Fruit fly (Drosophila melanogaster) Kc167 (cell line): ENCODE results near the gene spz3.

Source experiments
- Myc ChIP-seq: fragments of >200 bp; optimal IDR thresholded peaks from 2 replicates; lab custom pipeline; 2017; ENCODE audit warnings: missing external identifiers
- Sin3A ChIP-seq: fragments of >200 bp; optimal IDR thresholded peaks from 2 replicates; lab custom pipeline; 2018; ENCODE audit warnings: missing external identifiers
- h ChIP-seq: fragments of >200 bp; optimal IDR thresholded peaks from 3 replicates; lab custom pipeline; 2018; ENCODE audit warnings: missing external identifiers
- insv ChIP-seq: fragments of >200 bp; optimal IDR thresholded peaks from 3 replicates; lab custom pipeline; 2018; ENCODE audit warnings: missing external identifiers
- psq ChIP-seq: fragments of >200 bp; optimal IDR thresholded peaks from 2 replicates; lab custom pipeline; 2017; ENCODE audit warnings: missing external identifiers
- ttk ChIP-seq: sonication (Bioruptor generic); optimal IDR thresholded peaks from 2 replicates; lab custom pipeline; 2017; ENCODE audit warnings: missing external identifiers

Gene spz3

dm6 chr2L:7855108-7855507 lies 24.2 kb downstream of the spz3 start, which contains the start of gene CG14535:
Gene CG14535, minus strand, starts transcription at chr2L:7855475.
- TF ChIP-seq h, result no peak
- no peak for TF ChIP-seq insv (lab: Kevin White, UChicago)

DNA sequence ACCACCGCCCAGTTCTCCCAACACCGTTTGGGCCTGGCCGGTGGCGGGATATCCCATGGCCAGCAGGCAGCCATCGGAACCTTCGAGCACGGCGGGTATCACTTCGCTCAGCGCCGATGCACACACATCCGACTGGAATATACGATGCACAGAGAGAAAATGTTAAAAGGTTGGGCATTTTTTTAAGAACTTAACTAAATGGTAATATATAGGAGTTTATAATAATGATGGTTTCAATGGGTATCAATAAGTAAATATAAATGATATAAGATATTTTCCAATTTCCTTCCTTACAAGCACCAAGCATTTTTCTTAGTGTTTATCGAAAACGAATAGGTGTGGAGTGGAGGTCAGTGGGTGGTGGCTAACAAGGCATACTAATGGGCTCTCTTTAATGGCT lies 27.7 kb downstream of the spz3 start:
- no peak for TF ChIP-seq ttk (lab: Kevin White, UChicago)
- no peak for TF ChIP-seq psq (lab: Kevin White, UChicago)
- no peak for TF ChIP-seq insv (lab: Kevin White, UChicago)
- TF ChIP-seq Sin3A (lab: Kevin White, UChicago), result no peak
- TF ChIP-seq h, result no peak
- TF ChIP-seq Myc, result no peak

DNA sequence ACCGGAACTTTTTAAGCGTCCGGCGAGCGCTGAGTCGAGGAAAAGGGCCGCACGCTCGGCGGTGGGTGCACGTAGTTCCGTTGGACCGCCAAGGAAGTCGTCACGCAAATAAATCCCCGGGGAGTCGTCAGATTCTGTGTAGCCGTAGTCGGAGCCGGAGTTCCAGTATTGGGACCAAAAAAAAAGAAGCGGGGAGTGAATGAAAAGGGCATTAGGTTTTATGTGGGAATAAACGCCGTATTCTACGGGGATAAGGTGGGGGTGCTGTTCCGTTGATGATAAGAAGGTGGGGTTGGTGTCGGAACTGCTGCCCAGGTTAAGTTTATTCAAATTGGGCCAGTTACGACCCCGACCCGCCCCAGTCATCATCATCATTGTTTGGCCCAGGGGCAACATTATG lies 28.9 kb downstream of the spz3 start:
- TF ChIP-seq insv (lab: Kevin White, UChicago) (no peak), Sin3A (lab: Kevin White, UChicago) (no peak)

dm6 chr2L:7849472-7849871 lies 29.9 kb downstream of the spz3 start:
- no peak for TF ChIP-seq Myc

- TF ChIP-seq h (no peak), Myc (no peak), ttk (lab: Kevin White, UChicago) (no peak), insv (lab: Kevin White, UChicago) (no peak), psq (lab: Kevin White, UChicago) (no peak), Sin3A (lab: Kevin White, UChicago) (no peak)
Measured at dm6 chr2L:7841244-7841643, 38.1 kb downstream of the spz3 start.

dm6 chr2L:7840152-7840551 lies 39.2 kb downstream of the spz3 start, which contains the start of gene CG14537:
Gene CG14537, plus strand, starts transcription at chr2L:7840452.
- TF ChIP-seq h (no peak), psq (lab: Kevin White, UChicago) (no peak), Myc (no peak), ttk (lab: Kevin White, UChicago) (no peak), insv (lab: Kevin White, UChicago) (no peak), Sin3A (lab: Kevin White, UChicago) (no peak)

DNA sequence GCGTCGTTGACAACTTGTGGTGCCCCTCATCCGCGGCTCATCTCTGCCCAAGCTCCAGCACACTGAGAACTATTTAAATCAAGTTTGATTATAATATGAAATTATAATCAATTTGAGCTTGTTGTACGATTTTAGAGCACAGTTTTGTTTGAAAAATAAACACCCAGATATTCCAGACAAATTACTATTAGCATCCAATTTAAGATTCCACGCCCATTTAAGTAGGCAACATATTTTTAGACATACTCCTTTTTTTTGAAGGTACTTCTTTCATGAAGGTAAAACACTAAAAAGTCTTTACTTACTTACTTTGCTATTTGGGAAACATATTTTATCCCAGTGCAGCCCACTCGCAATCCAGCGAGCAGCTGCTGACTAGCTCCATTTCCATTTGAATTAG lies 41.3 kb downstream of the spz3 start:
- TF ChIP-seq psq (lab: Kevin White, UChicago) (no peak), Sin3A (lab: Kevin White, UChicago) (no peak), insv (lab: Kevin White, UChicago) (no peak), ttk (lab: Kevin White, UChicago) (no peak), h (no peak), Myc (no peak)

DNA sequence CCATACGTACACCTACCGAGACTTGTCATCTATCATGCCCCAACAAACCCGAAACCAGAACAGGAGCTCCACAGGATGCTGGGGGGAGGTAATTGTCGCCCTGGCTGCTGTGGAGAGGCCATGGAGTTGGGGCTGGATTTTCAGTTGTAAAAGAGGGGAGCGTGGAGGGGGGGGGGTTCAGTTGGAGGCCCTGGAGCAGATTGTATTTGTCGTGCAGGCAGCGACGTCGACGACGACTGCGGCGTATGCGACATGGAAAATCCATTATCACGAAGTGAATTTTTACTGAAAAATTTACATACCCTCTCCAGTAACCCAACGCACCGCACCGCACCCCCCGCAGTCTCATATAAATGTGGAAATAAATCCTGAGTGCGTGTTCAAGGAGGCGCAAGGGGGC lies 45.7 kb downstream of the spz3 start:
- TF ChIP-seq h (no peak), Myc (no peak), psq (lab: Kevin White, UChicago) (no peak), ttk (lab: Kevin White, UChicago) (no peak), Sin3A (lab: Kevin White, UChicago) (no peak), insv (lab: Kevin White, UChicago) (no peak)

dm6 chr2L:7833238-7833637 lies 46.1 kb downstream of the spz3 start:
- TF ChIP-seq h (no peak), ttk (lab: Kevin White, UChicago) (no peak), Sin3A (lab: Kevin White, UChicago) (no peak), psq (lab: Kevin White, UChicago) (no peak), Myc (no peak), insv (lab: Kevin White, UChicago) (no peak)

- no peak for TF ChIP-seq Myc
Measured at dm6 chr2L:7828901-7829300, 50.5 kb downstream of the spz3 start.

DNA sequence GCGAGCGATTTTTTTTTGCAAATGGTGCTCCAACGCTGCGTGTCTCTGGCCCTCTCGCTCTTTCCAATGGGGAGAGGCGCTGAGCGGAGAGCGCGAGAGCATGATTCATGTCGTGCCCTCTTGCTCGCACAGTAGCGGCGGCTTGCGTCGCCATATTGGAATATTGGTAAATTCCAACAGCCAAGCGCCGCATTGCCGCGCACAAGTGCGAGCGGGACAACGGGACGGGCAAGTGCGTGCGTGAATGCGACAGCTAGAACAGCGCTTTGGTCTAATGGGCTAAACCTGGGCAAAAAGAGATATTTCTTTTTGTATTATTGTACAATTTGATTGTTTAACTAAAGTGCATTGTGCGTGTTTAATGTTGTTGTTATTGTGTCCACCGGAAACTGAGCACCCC lies 51.1 kb downstream of the spz3 start:
- TF ChIP-seq Myc, result no peak
- no peak for TF ChIP-seq psq (lab: Kevin White, UChicago)
- TF ChIP-seq h, result no peak
- no peak for TF ChIP-seq Sin3A (lab: Kevin White, UChicago)
- TF ChIP-seq ttk (lab: Kevin White, UChicago), result no peak
- no peak for TF ChIP-seq insv (lab: Kevin White, UChicago)

dm6 chr2L:7827045-7828004 lies 52.0 kb downstream of the spz3 start, which contains the start of the genes Rack1 and mts:
Gene Rack1, minus strand, starts transcription at chr2L:7827315.
Gene mts, plus strand, starts transcription at chr2L:7827650.
- no peak for TF ChIP-seq insv (lab: Kevin White, UChicago)
- no peak for TF ChIP-seq ttk (lab: Kevin White, UChicago)
- TF ChIP-seq h, result no peak
- TF ChIP-seq Sin3A (lab: Kevin White, UChicago), result no peak
- no peak for TF ChIP-seq Myc
- TF ChIP-seq psq (lab: Kevin White, UChicago), result no peak
